Worm (Caenorhabditis elegans): Measurements from ENCODE around the gene C28H8.3.

Gene C28H8.3

DNA sequence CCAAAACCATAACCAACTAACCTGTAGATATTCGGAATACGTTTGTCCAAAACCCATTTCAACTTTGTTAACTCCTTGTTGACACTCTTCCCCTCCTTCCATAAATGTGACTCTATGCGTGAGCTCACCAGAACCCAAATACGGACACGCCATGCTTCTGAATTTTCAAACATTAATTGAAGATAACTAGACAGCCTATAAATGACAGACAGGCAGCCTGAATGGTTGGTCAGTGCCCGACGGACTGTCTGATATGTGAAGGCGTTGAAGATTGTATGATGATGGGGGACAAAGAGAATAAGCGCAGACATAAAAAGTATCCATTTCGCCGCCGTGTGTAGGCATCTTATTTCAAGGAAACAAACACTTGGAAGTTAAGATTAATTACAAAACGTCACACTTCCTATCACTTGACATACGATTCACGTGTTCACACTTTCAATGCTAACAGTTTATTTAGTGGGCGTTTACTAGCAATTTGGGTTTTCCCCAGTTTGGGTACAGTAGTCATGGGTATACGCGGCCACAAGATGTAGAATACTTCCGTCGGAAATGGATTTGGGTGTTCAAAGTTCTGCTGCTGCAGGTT, 11.4 kb downstream of the C28H8.3 start, which contains the start of the genes tdo-2 and C28H8.2 (continued):
- no peak for TF ChIP-seq fkh-10 (GFP tag; optimal IDR thresholded peaks at IDR 0.05)
- no peak for TF ChIP-seq fos-1 (tag; optimal IDR thresholded peaks at IDR 0.05)
- peak; percentile 4 for TF ChIP-seq C16A3.4 (tag; optimal IDR thresholded peaks at IDR 0.05)
- TF ChIP-seq elt-3 (tag; optimal IDR thresholded peaks at IDR 0.05), result peak in 5 of 6 experiments; percentile 83 to 96 (median 93)
- no peak for TF ChIP-seq nhr-28 (tag; optimal IDR thresholded peaks at IDR 0.05)
- no peak for TF ChIP-seq nhr-77 (tag; optimal IDR thresholded peaks at IDR 0.05)
- TF ChIP-seq aha-1 (tag; optimal IDR thresholded peaks at IDR 0.05), result no peak
- TF ChIP-seq snpc-4 (tag; optimal IDR thresholded peaks at IDR 0.05), result no peak
- TF ChIP-seq grh-1 (GFP tag; IDR thresholded peaks at IDR 0.05), result peak; percentile 71
- TF ChIP-seq irx-1 (tag; optimal IDR thresholded peaks at IDR 0.05), result peak; percentile 19
- TF ChIP-seq nhr-71 (tag; optimal IDR thresholded peaks at IDR 0.05), result peak; percentile 89
- TF ChIP-seq sptf-1 (tag; optimal IDR thresholded peaks at IDR 0.05), result no peak
- peak; percentile 91 for TF ChIP-seq nhr-20 (tag; optimal IDR thresholded peaks at IDR 0.05)
- TF ChIP-seq F16B12.6 (tag; optimal IDR thresholded peaks at IDR 0.05), result no peak
- TF ChIP-seq Y116A8C.19 (tag; optimal IDR thresholded peaks at IDR 0.05; ENCODE audit: borderline replicate concordance), result no peak
- TF ChIP-seq lir-3 (tag; optimal IDR thresholded peaks at IDR 0.05; ENCODE audit: poor library complexity), result peak; percentile 22
- TF ChIP-seq lin-14 (GFP tag; optimal IDR thresholded peaks at IDR 0.05), result peak; percentile 86
- TF ChIP-seq hlh-17 (GFP tag; optimal IDR thresholded peaks at IDR 0.05; ENCODE audit: borderline replicate concordance), result no peak
- no peak for TF ChIP-seq unc-30 (tag; optimal IDR thresholded peaks at IDR 0.05)
- TF ChIP-seq unc-98 (GFP tag; IDR thresholded peaks at IDR 0.05), result no peak
- no peak for TF ChIP-seq ceh-88 (GFP tag; IDR thresholded peaks at IDR 0.05)
- no peak for TF ChIP-seq ceh-8 (GFP tag; optimal IDR thresholded peaks at IDR 0.05)
- TF ChIP-seq tbx-2 (tag; optimal IDR thresholded peaks at IDR 0.05), result peak; percentile 74
- no peak for TF ChIP-seq egl-13 (tag; optimal IDR thresholded peaks at IDR 0.05)
- no peak for TF ChIP-seq nhr-12 (tag; optimal IDR thresholded peaks at IDR 0.05)
- TF ChIP-seq ceh-63 (GFP tag; optimal IDR thresholded peaks at IDR 0.05), result no peak
- TF ChIP-seq efl-3 (GFP tag; optimal IDR thresholded peaks at IDR 0.05), result no peak
- peak; percentile 67 for TF ChIP-seq unc-130 (tag; optimal IDR thresholded peaks at IDR 0.05)
- no peak for TF ChIP-seq ama-1 (optimal IDR thresholded peaks at IDR 0.05)
- no peak for TF ChIP-seq fkh-8 (tag; optimal IDR thresholded peaks at IDR 0.05)
- TF ChIP-seq mdl-1 (tag; optimal IDR thresholded peaks at IDR 0.05), result peak in 1 of 2 experiments; percentile 92
- TF ChIP-seq ceh-82 (tag; optimal IDR thresholded peaks at IDR 0.05), result no peak
- TF ChIP-seq dsc-1 (tag; optimal IDR thresholded peaks at IDR 0.05), result no peak
- TF ChIP-seq mab-9 (GFP tag; IDR thresholded peaks at IDR 0.05), result no peak
- no peak for TF ChIP-seq nhr-237 (tag; optimal IDR thresholded peaks at IDR 0.05)
- no peak for TF ChIP-seq hpl-2 (GFP tag; optimal IDR thresholded peaks at IDR 0.05)
- TF ChIP-seq hlh-4 (tag; optimal IDR thresholded peaks at IDR 0.05), result no peak
- TF ChIP-seq nhr-47 (tag; optimal IDR thresholded peaks at IDR 0.05), result peak; percentile 54
- no peak for TF ChIP-seq unc-62 (GFP tag; optimal IDR thresholded peaks at IDR 0.05)
- no peak for TF ChIP-seq elt-2 (tag; optimal IDR thresholded peaks at IDR 0.05)
- no peak for TF ChIP-seq sox-4 (tag; optimal IDR thresholded peaks at IDR 0.05)
- peak; percentile 78 for TF ChIP-seq nhr-19 (GFP tag; conservative IDR thresholded peaks at IDR 0.05)
- no peak for TF ChIP-seq pag-3 (tag; optimal IDR thresholded peaks at IDR 0.05; ENCODE audit: borderline replicate concordance, insufficient read depth)
- TF ChIP-seq ces-1 (GFP tag; optimal IDR thresholded peaks at IDR 0.05), result no peak
- no peak for TF ChIP-seq ceh-90 (tag; optimal IDR thresholded peaks at IDR 0.05)
- no peak for TF ChIP-seq nhr-84 (tag; optimal IDR thresholded peaks at IDR 0.05)
- no peak for TF ChIP-seq jun-1 (tag; optimal IDR thresholded peaks at IDR 0.05)
- no peak for TF ChIP-seq aly-2 (tag; optimal IDR thresholded peaks at IDR 0.05)
- no peak for TF ChIP-seq C04F5.9 (tag; optimal IDR thresholded peaks at IDR 0.05)
- peak; percentile 37 for TF ChIP-seq lsy-2 (tag; optimal IDR thresholded peaks at IDR 0.05)
- peak; percentile 39 for TF ChIP-seq ztf-4 (tag; optimal IDR thresholded peaks at IDR 0.05)
- peak; percentile 4 for TF ChIP-seq skn-1 (tag; optimal IDR thresholded peaks at IDR 0.05)
- TF ChIP-seq nhr-76 (tag; optimal IDR thresholded peaks at IDR 0.05), result no peak
